1 fruit fly cellular context compared by ENCODE assay signal in the genomic region with DNA sequence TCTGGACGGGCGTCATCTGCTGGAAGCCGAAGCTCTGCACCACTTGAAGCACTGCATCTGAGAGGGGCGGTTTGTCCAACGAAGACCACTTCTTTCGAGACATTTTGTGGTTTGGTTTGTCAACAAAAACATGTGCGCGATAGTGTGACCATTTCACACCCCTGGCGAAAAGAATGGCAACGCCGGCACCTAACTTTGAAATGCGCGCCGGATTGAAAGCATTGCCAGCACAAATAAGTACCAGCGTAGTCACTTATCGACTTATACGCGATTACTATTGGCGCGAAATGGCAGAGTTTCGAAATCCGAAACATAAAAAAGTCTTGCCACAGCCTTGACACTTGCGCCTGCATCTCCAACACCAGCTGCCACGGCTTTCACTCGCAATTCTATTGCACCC.
A peak's percentile ranks its signal among the peaks of the same experiment; 100 is the strongest.
TF ChIP-seq lines count a peak whose summit lies in the region.

TSS of gene CG9630 (minus strand) at position 157 of the 400 bp plus-strand sequence.

TF ChIP-seq in whole organism, embryonic, 481 proteins besides CTCF, POLR2A, EP300 and RAD21 (continued from another document and continues in another):
- TF ChIP-seq CG14441 (GFP tag; IDR thresholded peaks at IDR 0.05; lab: Robert Waterston, UW): no peak
- TF ChIP-seq CG3281 (GFP tag; optimal IDR thresholded peaks at IDR 0.05; lab: Kevin White, UChicago): no peak
- TF ChIP-seq cg (GFP tag; optimal IDR thresholded peaks at IDR 0.05; lab: Kevin White, UChicago): no peak
- TF ChIP-seq CG4854 (GFP tag; optimal IDR thresholded peaks at IDR 0.05; lab: Kevin White, UChicago): no peak
- TF ChIP-seq Pdp1 (GFP tag; optimal IDR thresholded peaks at IDR 0.05; lab: Kevin White, UChicago): no peak
- TF ChIP-seq CG12104 (GFP tag; optimal IDR thresholded peaks at IDR 0.05; lab: Kevin White, UChicago): no peak
- no peak for TF ChIP-seq Lim3 (GFP tag; IDR thresholded peaks at IDR 0.05; lab: Robert Waterston, UW)
- no peak for TF ChIP-seq CG3065 (GFP tag; optimal IDR thresholded peaks at IDR 0.05; lab: Kevin White, UChicago)
- no peak for TF ChIP-seq CG11695 (GFP tag; IDR thresholded peaks at IDR 0.05; lab: Robert Waterston, UW)
- no peak for TF ChIP-seq CG8944 (GFP tag; optimal IDR thresholded peaks at IDR 0.05; lab: Kevin White, UChicago)
- no peak for TF ChIP-seq CG4328 (GFP tag; optimal IDR thresholded peaks at IDR 0.05; lab: Kevin White, UChicago)
- TF ChIP-seq abd-A (tag; optimal IDR thresholded peaks at IDR 0.05; lab: Kevin White, UChicago): no peak
- TF ChIP-seq bigmax (GFP tag; optimal IDR thresholded peaks at IDR 0.05; lab: Kevin White, UChicago): peak; percentile 60
- TF ChIP-seq Blimp-1 (GFP tag; optimal IDR thresholded peaks at IDR 0.05; lab: Kevin White, UChicago): no peak
- TF ChIP-seq ara (GFP tag; IDR thresholded peaks at IDR 0.05; lab: Robert Waterston, UW): 0 out of 2 replicates have a peak, but pooled peaks have one; percentile 12
- TF ChIP-seq sens (GFP tag; lab: Kevin White, UChicago): no peak
- TF ChIP-seq ap (GFP tag; IDR thresholded peaks at IDR 0.05; lab: Robert Waterston, UW): no peak
- TF ChIP-seq jigr1 (GFP tag; IDR thresholded peaks at IDR 0.05; lab: Robert Waterston, UW): no peak
- no peak for TF ChIP-seq CG30403 (GFP tag; optimal IDR thresholded peaks at IDR 0.05; lab: Kevin White, UChicago)
- no peak for TF ChIP-seq row (GFP tag; IDR thresholded peaks at IDR 0.05; lab: Robert Waterston, UW)
- TF ChIP-seq btn (GFP tag; optimal IDR thresholded peaks at IDR 0.05; lab: Kevin White, UChicago): no peak
- no peak for TF ChIP-seq Mad (GFP tag; optimal IDR thresholded peaks at IDR 0.05; lab: Kevin White, UChicago)
- TF ChIP-seq al (GFP tag; IDR thresholded peaks at IDR 0.05; lab: Robert Waterston, UW): no peak
- TF ChIP-seq knrl (GFP tag; IDR thresholded peaks at IDR 0.05; lab: Robert Waterston, UW; ENCODE audit: partially characterized antibody): 0 out of 3 replicates have a peak, but pooled peaks have one; percentile 44
- no peak for TF ChIP-seq bowl (GFP tag; IDR thresholded peaks at IDR 0.05; lab: Robert Waterston, UW)
- peak; percentile 88 for TF ChIP-seq Max (GFP tag; optimal IDR thresholded peaks at IDR 0.05; lab: Kevin White, UChicago)
- no peak for TF ChIP-seq chn (GFP tag; optimal IDR thresholded peaks at IDR 0.05; lab: Kevin White, UChicago)
- peak; percentile 36 for TF ChIP-seq CHES-1-like (GFP tag; optimal IDR thresholded peaks at IDR 0.05; lab: Kevin White, UChicago)
- no peak for TF ChIP-seq CG2889 (GFP tag; IDR thresholded peaks at IDR 0.05; lab: Robert Waterston, UW)
- no peak for TF ChIP-seq grau (tag; optimal IDR thresholded peaks at IDR 0.05; lab: Kevin White, UChicago)
- TF ChIP-seq hth (optimal IDR thresholded peaks at IDR 0.05; lab: Kevin White, UChicago): no peak
- no peak for TF ChIP-seq CG14965 (GFP tag; optimal IDR thresholded peaks at IDR 0.05; lab: Kevin White, UChicago; ENCODE audit: borderline replicate concordance)
- TF ChIP-seq psq (GFP tag; optimal IDR thresholded peaks at IDR 0.05; lab: Kevin White, UChicago): no peak
- no peak for TF ChIP-seq wor (GFP tag; IDR thresholded peaks at IDR 0.05; lab: Robert Waterston, UW)
- TF ChIP-seq pum (GFP tag; optimal IDR thresholded peaks at IDR 0.05; lab: Kevin White, UChicago): no peak
- no peak for TF ChIP-seq Jarid2 (GFP tag; optimal IDR thresholded peaks at IDR 0.05; lab: Kevin White, UChicago)
- TF ChIP-seq croc (GFP tag; conservative IDR thresholded peaks at IDR 0.05; lab: Robert Waterston, UW): no peak
- TF ChIP-seq Sox102F (GFP tag; optimal IDR thresholded peaks at IDR 0.05; lab: Kevin White, UChicago): no peak
- TF ChIP-seq CG15601 (tag; optimal IDR thresholded peaks at IDR 0.05; lab: Kevin White, UChicago): no peak
- TF ChIP-seq CG31388 (GFP tag; optimal IDR thresholded peaks at IDR 0.05; lab: Kevin White, UChicago): no peak
- no peak for TF ChIP-seq ci (GFP tag; IDR thresholded peaks at IDR 0.05; lab: Robert Waterston, UW)
- no peak for TF ChIP-seq chif (GFP tag; optimal IDR thresholded peaks at IDR 0.05; lab: Kevin White, UChicago)
- TF ChIP-seq CG1233 (GFP tag; optimal IDR thresholded peaks at IDR 0.05; lab: Kevin White, UChicago): no peak
- TF ChIP-seq CG5245 (GFP tag; optimal IDR thresholded peaks at IDR 0.05; lab: Kevin White, UChicago): no peak
- TF ChIP-seq da (GFP tag; optimal IDR thresholded peaks at IDR 0.05; lab: Kevin White, UChicago): peak; percentile 10
- TF ChIP-seq gfzf (GFP tag; optimal IDR thresholded peaks at IDR 0.05; lab: Kevin White, UChicago): peak; percentile 69
- no peak for TF ChIP-seq CG9876 (GFP tag; optimal IDR thresholded peaks at IDR 0.05; lab: Kevin White, UChicago)
- no peak for TF ChIP-seq CG12744 (GFP tag; optimal IDR thresholded peaks at IDR 0.05; lab: Kevin White, UChicago)
- TF ChIP-seq ind (GFP tag; optimal IDR thresholded peaks at IDR 0.05; lab: Kevin White, UChicago): no peak
- no peak for TF ChIP-seq tup (GFP tag; optimal IDR thresholded peaks at IDR 0.05; lab: Kevin White, UChicago)
- TF ChIP-seq CG15269 (tag; optimal IDR thresholded peaks at IDR 0.05; lab: Kevin White, UChicago): no peak
- TF ChIP-seq CG11696 (GFP tag; IDR thresholded peaks at IDR 0.05; lab: Robert Waterston, UW): no peak
- TF ChIP-seq pita (GFP tag; optimal IDR thresholded peaks at IDR 0.05; lab: Kevin White, UChicago): no peak
- TF ChIP-seq Six4 (GFP tag; optimal IDR thresholded peaks at IDR 0.05; lab: Kevin White, UChicago): no peak
- no peak for TF ChIP-seq D19B (GFP tag; optimal IDR thresholded peaks at IDR 0.05; lab: Kevin White, UChicago)
- no peak for TF ChIP-seq CG12942 (GFP tag; optimal IDR thresholded peaks at IDR 0.05; lab: Kevin White, UChicago)
- no peak for TF ChIP-seq Dad (GFP tag; optimal IDR thresholded peaks at IDR 0.05; lab: Kevin White, UChicago)
- TF ChIP-seq sob (GFP tag; IDR thresholded peaks at IDR 0.05; lab: Robert Waterston, UW): no peak
- no peak for TF ChIP-seq klu (GFP tag; IDR thresholded peaks at IDR 0.05; lab: Robert Waterston, UW)
- TF ChIP-seq sima (GFP tag; optimal IDR thresholded peaks at IDR 0.05; lab: Kevin White, UChicago): no peak
- TF ChIP-seq vnd (GFP tag; IDR thresholded peaks at IDR 0.05; lab: Robert Waterston, UW; ENCODE audit: partially characterized antibody): 0 out of 3 replicates have a peak, but pooled peaks have one; percentile 41
- peak; percentile 42 for TF ChIP-seq Lhr (GFP tag; optimal IDR thresholded peaks at IDR 0.05; lab: Kevin White, UChicago)
- no peak for TF ChIP-seq ERR (GFP tag; optimal IDR thresholded peaks at IDR 0.05; lab: Kevin White, UChicago)
- no peak for TF ChIP-seq CG33213 (GFP tag; optimal IDR thresholded peaks at IDR 0.05; lab: Kevin White, UChicago)
- TF ChIP-seq Nf-YC (tag; optimal IDR thresholded peaks at IDR 0.05; lab: Kevin White, UChicago): no peak
- peak; percentile 59 for TF ChIP-seq YL-1 (GFP tag; optimal IDR thresholded peaks at IDR 0.05; lab: Kevin White, UChicago)
- TF ChIP-seq slou (GFP tag; optimal IDR thresholded peaks at IDR 0.05; lab: Kevin White, UChicago): no peak
- TF ChIP-seq wek (GFP tag; optimal IDR thresholded peaks at IDR 0.05; lab: Kevin White, UChicago): no peak
- peak; percentile 1 for TF ChIP-seq ewg (GFP tag; optimal IDR thresholded peaks at IDR 0.05; lab: Kevin White, UChicago)
- no peak for TF ChIP-seq CG7786 (GFP tag; optimal IDR thresholded peaks at IDR 0.05; lab: Kevin White, UChicago)
- no peak for TF ChIP-seq pho (GFP tag; optimal IDR thresholded peaks at IDR 0.05; lab: Kevin White, UChicago)
- no peak for TF ChIP-seq pb (GFP tag; optimal IDR thresholded peaks at IDR 0.05; lab: Kevin White, UChicago)
- TF ChIP-seq mld (GFP tag; IDR thresholded peaks at IDR 0.05; lab: Robert Waterston, UW; ENCODE audit: partially characterized antibody): 0 out of 3 replicates have a peak, but pooled peaks have one; percentile 37
- TF ChIP-seq so (GFP tag; IDR thresholded peaks at IDR 0.05; lab: Robert Waterston, UW): no peak
- TF ChIP-seq NC2β (GFP tag; optimal IDR thresholded peaks at IDR 0.05; lab: Kevin White, UChicago): no peak
- TF ChIP-seq HLHmδ (GFP tag; optimal IDR thresholded peaks at IDR 0.05; lab: Kevin White, UChicago): no peak
- TF ChIP-seq CkIIα-i1 (GFP tag; IDR thresholded peaks at IDR 0.05; lab: Robert Waterston, UW): no peak
- no peak for TF ChIP-seq CG1832 (GFP tag; optimal IDR thresholded peaks at IDR 0.05; lab: Kevin White, UChicago)
- TF ChIP-seq CG4617 (GFP tag; optimal IDR thresholded peaks at IDR 0.05; lab: Kevin White, UChicago; ENCODE audit: borderline replicate concordance): peak; percentile 61
- no peak for TF ChIP-seq lbe (GFP tag; optimal IDR thresholded peaks at IDR 0.05; lab: Kevin White, UChicago)
- no peak for TF ChIP-seq Hey (tag; optimal IDR thresholded peaks at IDR 0.05; lab: Kevin White, UChicago)
- TF ChIP-seq gt (GFP tag; IDR thresholded peaks at IDR 0.05; lab: Robert Waterston, UW): no peak
- peak; percentile 20; the same call in 1 of the 3 replicates for TF ChIP-seq CG34422 (GFP tag; IDR thresholded peaks at IDR 0.05; lab: Robert Waterston, UW)
- TF ChIP-seq CG4707 (GFP tag; optimal IDR thresholded peaks at IDR 0.05; lab: Kevin White, UChicago): no peak
- no peak for TF ChIP-seq CG14667 (GFP tag; IDR thresholded peaks at IDR 0.05; lab: Robert Waterston, UW)
- TF ChIP-seq Gsc (GFP tag; IDR thresholded peaks at IDR 0.05; lab: Robert Waterston, UW): no peak
- TF ChIP-seq p53 (GFP tag; optimal IDR thresholded peaks at IDR 0.05; lab: Kevin White, UChicago): no peak
- no peak for TF ChIP-seq CG3407 (GFP tag; optimal IDR thresholded peaks at IDR 0.05; lab: Kevin White, UChicago)
- no peak for TF ChIP-seq CG13123 (GFP tag; optimal IDR thresholded peaks at IDR 0.05; lab: Kevin White, UChicago)
- no peak for TF ChIP-seq sr (GFP tag; IDR thresholded peaks at IDR 0.05; lab: Robert Waterston, UW)
- TF ChIP-seq CG9437 (GFP tag; optimal IDR thresholded peaks at IDR 0.05; lab: Kevin White, UChicago): no peak
- peak; percentile 84 for TF ChIP-seq trem (tag; optimal IDR thresholded peaks at IDR 0.05; lab: Kevin White, UChicago)
- TF ChIP-seq stc (GFP tag; IDR thresholded peaks at IDR 0.05; lab: Robert Waterston, UW): no peak
- TF ChIP-seq CoRest (tag; optimal IDR thresholded peaks at IDR 0.05; lab: Kevin White, UChicago): peak; percentile 4
- no peak for TF ChIP-seq ab (GFP tag; optimal IDR thresholded peaks at IDR 0.05; lab: Kevin White, UChicago)
- TF ChIP-seq Ets65A (GFP tag; lab: Kevin White, UChicago): no peak
- no peak for TF ChIP-seq odd (GFP tag; optimal IDR thresholded peaks at IDR 0.05; lab: Kevin White, UChicago)
- TF ChIP-seq CG16863 (GFP tag; optimal IDR thresholded peaks at IDR 0.05; lab: Kevin White, UChicago): no peak
- TF ChIP-seq CG3847 (GFP tag; IDR thresholded peaks at IDR 0.05; lab: Robert Waterston, UW): peak; percentile 88
- TF ChIP-seq MESR4 (GFP tag; optimal IDR thresholded peaks at IDR 0.05; lab: Kevin White, UChicago): peak; percentile 77
- TF ChIP-seq CG10462 (GFP tag; optimal IDR thresholded peaks at IDR 0.05; lab: Kevin White, UChicago): no peak
- TF ChIP-seq CG16815 (GFP tag; optimal IDR thresholded peaks at IDR 0.05; lab: Kevin White, UChicago): no peak
- no peak for TF ChIP-seq Hr39 (optimal IDR thresholded peaks at IDR 0.05; lab: Kevin White, UChicago)
- no peak for TF ChIP-seq fru (optimal IDR thresholded peaks at IDR 0.05; lab: Kevin White, UChicago)
- TF ChIP-seq NK7.1 (GFP tag; optimal IDR thresholded peaks at IDR 0.05; lab: Kevin White, UChicago): no peak
- TF ChIP-seq Hmx (GFP tag; optimal IDR thresholded peaks at IDR 0.05; lab: Kevin White, UChicago): no peak
- no peak for TF ChIP-seq CG5953 (GFP tag; IDR thresholded peaks at IDR 0.05; lab: Robert Waterston, UW)
- TF ChIP-seq CG9727 (GFP tag; optimal IDR thresholded peaks at IDR 0.05; lab: Kevin White, UChicago): no peak
- no peak for TF ChIP-seq otp (GFP tag; IDR thresholded peaks at IDR 0.05; lab: Robert Waterston, UW)
- TF ChIP-seq Xrp1 (GFP tag; IDR thresholded peaks at IDR 0.05; lab: Robert Waterston, UW): no peak
- TF ChIP-seq Hmr (GFP tag; optimal IDR thresholded peaks at IDR 0.05; lab: Kevin White, UChicago): no peak
- no peak; the same call in 2 of the 3 replicates for TF ChIP-seq CG11560 (tag; IDR thresholded peaks at IDR 0.05; lab: Robert Waterston, UW)
- TF ChIP-seq CG12155 (GFP tag; optimal IDR thresholded peaks at IDR 0.05; lab: Kevin White, UChicago): no peak
- TF ChIP-seq gcm2 (GFP tag; optimal IDR thresholded peaks at IDR 0.05; lab: Kevin White, UChicago): no peak
- TF ChIP-seq nom (GFP tag; optimal IDR thresholded peaks at IDR 0.05; lab: Kevin White, UChicago): no peak
- TF ChIP-seq fd3F (GFP tag; optimal IDR thresholded peaks at IDR 0.05; lab: Kevin White, UChicago): no peak
- TF ChIP-seq chm (GFP tag; IDR thresholded peaks at IDR 0.05; lab: Robert Waterston, UW): peak; percentile 32; the same call in 1 of the 2 replicates
- no peak for TF ChIP-seq CG11247 (GFP tag; IDR thresholded peaks at IDR 0.05; lab: Robert Waterston, UW)
- TF ChIP-seq fd64A (GFP tag; optimal IDR thresholded peaks at IDR 0.05; lab: Kevin White, UChicago): no peak
- TF ChIP-seq ranshi (GFP tag; IDR thresholded peaks at IDR 0.05; lab: Robert Waterston, UW): no peak
- TF ChIP-seq CG8765 (GFP tag; IDR thresholded peaks at IDR 0.05; lab: Robert Waterston, UW): no peak
- no peak for TF ChIP-seq trh (GFP tag; optimal IDR thresholded peaks at IDR 0.05; lab: Kevin White, UChicago)
- TF ChIP-seq CG14860 (GFP tag; IDR thresholded peaks at IDR 0.05; lab: Robert Waterston, UW; ENCODE audit: partially characterized antibody): no peak
- TF ChIP-seq CG30431 (GFP tag; optimal IDR thresholded peaks at IDR 0.05; lab: Kevin White, UChicago): no peak
- no peak for TF ChIP-seq D19A (tag; optimal IDR thresholded peaks at IDR 0.05; lab: Kevin White, UChicago)
- no peak for TF ChIP-seq CG7271 (tag; optimal IDR thresholded peaks at IDR 0.05; lab: Kevin White, UChicago)
- TF ChIP-seq Sry-δ (GFP tag; optimal IDR thresholded peaks at IDR 0.05; lab: Kevin White, UChicago): peak; percentile 75
- TF ChIP-seq en (GFP tag; optimal IDR thresholded peaks at IDR 0.05; lab: Kevin White, UChicago): no peak
- TF ChIP-seq tap (tag; optimal IDR thresholded peaks at IDR 0.05; lab: Kevin White, UChicago): no peak
- no peak for TF ChIP-seq CG10209 (GFP tag; optimal IDR thresholded peaks at IDR 0.05; lab: Kevin White, UChicago)
- no peak for TF ChIP-seq sqz (GFP tag; optimal IDR thresholded peaks at IDR 0.05; lab: Kevin White, UChicago)
- TF ChIP-seq CG9797 (GFP tag; optimal IDR thresholded peaks at IDR 0.05; lab: Kevin White, UChicago): peak; percentile 97
- no peak for TF ChIP-seq PHDP (tag; optimal IDR thresholded peaks at IDR 0.05; lab: Kevin White, UChicago)
- no peak for TF ChIP-seq CG14050 (GFP tag; IDR thresholded peaks at IDR 0.05; lab: Robert Waterston, UW)
